Fruit fly (Drosophila melanogaster): ENCODE measurements around the gene Atg4b.

The Atg4b gene

DNA sequence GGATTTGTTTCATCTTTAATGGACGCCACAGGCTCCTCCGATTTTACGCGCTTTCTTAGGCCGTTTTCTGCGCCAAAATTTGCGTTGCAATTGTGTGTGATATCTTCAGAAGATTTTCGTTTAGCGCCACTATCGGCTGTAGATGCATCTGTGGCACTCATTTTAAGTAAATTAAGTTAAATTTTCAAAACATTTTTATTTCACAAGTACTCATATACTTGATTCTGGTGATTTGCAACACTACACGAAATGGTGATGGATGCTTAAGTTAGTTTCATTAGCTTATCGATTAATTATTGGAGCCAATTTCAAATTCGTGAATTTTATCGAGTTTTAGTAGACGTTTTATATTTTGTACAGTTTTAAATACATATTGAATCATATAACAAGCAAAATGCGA, 6.9 kb upstream of the Atg4b start, which contains the start of gene CG6171:
TSS of gene CG6171 (minus strand) at position 250 of the 400 bp plus-strand sequence.
- no peak for TF ChIP-seq rn (GFP tag; IDR thresholded peaks at IDR 0.05)
- no peak for TF ChIP-seq CG10348 (GFP tag; IDR thresholded peaks at IDR 0.05)
- no peak for TF ChIP-seq CG8301 (tag; optimal IDR thresholded peaks at IDR 0.05)
- TF ChIP-seq CG17806 (tag; optimal IDR thresholded peaks at IDR 0.05) = no peak
- TF ChIP-seq gl (tag; optimal IDR thresholded peaks at IDR 0.05) = no peak
- no peak for TF ChIP-seq Snoo (tag; optimal IDR thresholded peaks at IDR 0.05)
- no peak for TF ChIP-seq fd96Ca (GFP tag; IDR thresholded peaks at IDR 0.05)
- TF ChIP-seq CG9948 (tag; optimal IDR thresholded peaks at IDR 0.05) = no peak
- no peak for TF ChIP-seq CG14655 (GFP tag; optimal IDR thresholded peaks at IDR 0.05)

dm6 chr3R:15361490-15361889, 4.8 kb upstream of the Atg4b start, which contains the start of the genes Cog2 and Trax:
Cog2 (minus strand) TSS chr3R:15361657.
Trax (plus strand) TSS chr3R:15361692.
- TF ChIP-seq CG34367 (tag; optimal IDR thresholded peaks at IDR 0.05) = no peak
- peak; percentile 19; the same call in 1 of the 2 replicates for TF ChIP-seq CG32121 (GFP tag; IDR thresholded peaks at IDR 0.05)

- TF ChIP-seq CG14655 (GFP tag; optimal IDR thresholded peaks at IDR 0.05) (no peak), CG17806 (tag; optimal IDR thresholded peaks at IDR 0.05) (no peak), CG13204 (GFP tag; optimal IDR thresholded peaks at IDR 0.05) (no peak), CG9948 (tag; optimal IDR thresholded peaks at IDR 0.05) (no peak), Pif1A (GFP tag; optimal IDR thresholded peaks at IDR 0.05) (no peak), gl (tag; optimal IDR thresholded peaks at IDR 0.05) (no peak), CG12605 (GFP tag; IDR thresholded peaks at IDR 0.05) (no peak), EcR (GFP tag; optimal IDR thresholded peaks at IDR 0.05) (no peak), fd96Ca (GFP tag; IDR thresholded peaks at IDR 0.05) (no peak), Ets98B (GFP tag; IDR thresholded peaks at IDR 0.05) (no peak), CG32121 (GFP tag; IDR thresholded peaks at IDR 0.05) (no peak), D1 (tag; optimal IDR thresholded peaks at IDR 0.05) (no peak), CG8301 (tag; optimal IDR thresholded peaks at IDR 0.05) (no peak), CG34367 (tag; optimal IDR thresholded peaks at IDR 0.05) (no peak)
Observed at dm6 chr3R:15356152-15356551, 572 bp downstream of the Atg4b start.

dm6 chr3R:15354019-15354418, 2.7 kb downstream of the Atg4b start:
- TF ChIP-seq Ets98B (GFP tag; IDR thresholded peaks at IDR 0.05) (no peak), CG15710 (tag; optimal IDR thresholded peaks at IDR 0.05) (no peak), fd96Ca (GFP tag; IDR thresholded peaks at IDR 0.05) (no peak), CG34367 (tag; optimal IDR thresholded peaks at IDR 0.05) (no peak), CG17806 (tag; optimal IDR thresholded peaks at IDR 0.05) (no peak), CG14655 (GFP tag; optimal IDR thresholded peaks at IDR 0.05) (no peak), Pif1B (GFP tag; optimal IDR thresholded peaks at IDR 0.05) (no peak), CG10348 (GFP tag; IDR thresholded peaks at IDR 0.05) (no peak), CG32121 (GFP tag; IDR thresholded peaks at IDR 0.05) (no peak), CG13204 (GFP tag; optimal IDR thresholded peaks at IDR 0.05) (no peak), D1 (tag; optimal IDR thresholded peaks at IDR 0.05) (no peak), CG9948 (tag; optimal IDR thresholded peaks at IDR 0.05) (no peak), rn (GFP tag; IDR thresholded peaks at IDR 0.05) (no peak), Snoo (tag; optimal IDR thresholded peaks at IDR 0.05) (no peak), CG8301 (tag; optimal IDR thresholded peaks at IDR 0.05) (no peak), EcR (GFP tag; optimal IDR thresholded peaks at IDR 0.05) (no peak), CG4496 (GFP tag; IDR thresholded peaks at IDR 0.05) (no peak), Pif1A (GFP tag; optimal IDR thresholded peaks at IDR 0.05) (no peak), CG8159 (tag; optimal IDR thresholded peaks at IDR 0.05) (no peak), gl (tag; optimal IDR thresholded peaks at IDR 0.05) (no peak)

DNA sequence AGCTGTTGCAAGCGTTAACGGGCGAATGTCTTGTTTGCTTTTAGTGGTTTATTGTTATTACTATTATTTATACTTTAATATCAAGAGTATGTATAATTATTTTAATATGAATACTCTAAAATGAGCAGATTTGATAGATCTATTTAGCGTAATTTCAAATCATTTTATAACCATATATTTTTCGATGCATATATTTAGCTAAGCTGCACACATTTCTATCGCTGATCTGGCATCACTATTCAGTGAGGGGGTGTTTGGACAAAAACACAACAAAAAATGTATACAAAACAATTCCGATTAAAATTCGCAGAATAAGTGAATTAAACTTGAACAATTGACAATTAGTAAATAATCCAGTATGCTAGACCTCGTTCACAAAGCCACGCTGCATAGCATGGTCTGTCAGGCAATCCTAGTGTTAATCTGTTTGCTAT, 5.7 kb downstream of the Atg4b start, which contains the start of the genes Trs33 and Tmtc4:
TSS of gene Trs33 (minus strand) at position 3 of the 434 bp plus-strand sequence.
TSS of gene Tmtc4 (plus strand) at position 233 of the 434 bp plus-strand sequence.
- 0 out of 2 replicates have a peak, but pooled peaks have one; percentile 13 for TF ChIP-seq CG32121 (GFP tag; IDR thresholded peaks at IDR 0.05)
- TF ChIP-seq rn (GFP tag; IDR thresholded peaks at IDR 0.05) = no peak
- TF ChIP-seq fd96Ca (GFP tag; IDR thresholded peaks at IDR 0.05) = no peak
- peak; percentile 28 for TF ChIP-seq Snoo (tag; optimal IDR thresholded peaks at IDR 0.05)
- TF ChIP-seq EcR (GFP tag; optimal IDR thresholded peaks at IDR 0.05) = peak; percentile 9
- peak; percentile 6 for TF ChIP-seq CG9948 (tag; optimal IDR thresholded peaks at IDR 0.05)
- peak; percentile 39 for TF ChIP-seq CG15710 (tag; optimal IDR thresholded peaks at IDR 0.05)
- TF ChIP-seq CG17806 (tag; optimal IDR thresholded peaks at IDR 0.05) = peak; percentile 15

DNA sequence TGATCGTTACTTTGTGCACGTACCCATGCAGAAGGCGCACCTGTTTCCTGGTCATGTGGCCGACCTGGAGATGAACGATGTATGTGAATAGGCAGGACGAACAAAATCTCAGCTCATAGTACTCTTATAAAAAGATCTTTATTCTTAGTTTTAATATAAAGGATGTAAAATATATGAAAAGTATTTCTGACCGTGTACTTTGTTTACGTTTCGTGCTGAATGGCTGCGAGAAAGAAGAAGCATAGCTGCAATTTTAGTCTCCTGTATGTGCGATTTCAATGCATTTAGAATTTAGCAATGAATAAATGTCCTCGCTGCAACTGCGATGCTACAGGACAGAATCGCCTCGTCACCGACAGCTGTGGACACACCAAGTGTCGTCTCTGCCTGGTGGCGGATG, 8.9 kb downstream of the Atg4b start, which contains the start of the genes CG42726 and CG42727:
TSS of gene CG42726 (plus strand) at position 227 of the 400 bp plus-strand sequence.
TSS of gene CG42727 (plus strand) at position 227 of the 400 bp plus-strand sequence.
- no peak for TF ChIP-seq Pif1A (GFP tag; optimal IDR thresholded peaks at IDR 0.05)
- peak; percentile 49; the same call in 1 of the 2 replicates for TF ChIP-seq CG32121 (GFP tag; IDR thresholded peaks at IDR 0.05)
- no peak for TF ChIP-seq gl (tag; optimal IDR thresholded peaks at IDR 0.05)
- no peak for TF ChIP-seq CG13204 (GFP tag; optimal IDR thresholded peaks at IDR 0.05)
- peak; percentile 39 for TF ChIP-seq CG17806 (tag; optimal IDR thresholded peaks at IDR 0.05)
- no peak for TF ChIP-seq Pif1B (GFP tag; optimal IDR thresholded peaks at IDR 0.05)
- no peak for TF ChIP-seq CG8301 (tag; optimal IDR thresholded peaks at IDR 0.05)
- no peak for TF ChIP-seq CG12605 (GFP tag; IDR thresholded peaks at IDR 0.05)
- TF ChIP-seq rn (GFP tag; IDR thresholded peaks at IDR 0.05) = no peak
- TF ChIP-seq CG8159 (tag; optimal IDR thresholded peaks at IDR 0.05) = no peak
- no peak for TF ChIP-seq CG14655 (GFP tag; optimal IDR thresholded peaks at IDR 0.05)
- TF ChIP-seq CG34367 (tag; optimal IDR thresholded peaks at IDR 0.05) = peak; percentile 4
- no peak for TF ChIP-seq CG10348 (GFP tag; IDR thresholded peaks at IDR 0.05)
- peak; percentile 49 for TF ChIP-seq CG15710 (tag; optimal IDR thresholded peaks at IDR 0.05)
- peak; percentile 18; the same call in 1 of the 2 replicates for TF ChIP-seq Ets98B (GFP tag; IDR thresholded peaks at IDR 0.05)
- no peak for TF ChIP-seq EcR (GFP tag; optimal IDR thresholded peaks at IDR 0.05)
- TF ChIP-seq CG4496 (GFP tag; IDR thresholded peaks at IDR 0.05) = peak; percentile 63; the same call in 2 of the 3 replicates
- peak; percentile 17 for TF ChIP-seq CG9948 (tag; optimal IDR thresholded peaks at IDR 0.05)
- peak; percentile 31; the same call in 1 of the 3 replicates for TF ChIP-seq fd96Ca (GFP tag; IDR thresholded peaks at IDR 0.05)
- peak; percentile 44 for TF ChIP-seq Snoo (tag; optimal IDR thresholded peaks at IDR 0.05)
- TF ChIP-seq D1 (tag; optimal IDR thresholded peaks at IDR 0.05) = no peak
